Worm (Caenorhabditis elegans): ENCODE results near the gene nhr-221.
A peak's percentile ranks its signal among the peaks of the same experiment; 100 is the strongest.
"Not testable (repeated sequence)": the region's sequence is repeated elsewhere in the genome, so short reads cannot be mapped to it uniquely, and the experiment has no call there.

nhr-221 gene

DNA sequence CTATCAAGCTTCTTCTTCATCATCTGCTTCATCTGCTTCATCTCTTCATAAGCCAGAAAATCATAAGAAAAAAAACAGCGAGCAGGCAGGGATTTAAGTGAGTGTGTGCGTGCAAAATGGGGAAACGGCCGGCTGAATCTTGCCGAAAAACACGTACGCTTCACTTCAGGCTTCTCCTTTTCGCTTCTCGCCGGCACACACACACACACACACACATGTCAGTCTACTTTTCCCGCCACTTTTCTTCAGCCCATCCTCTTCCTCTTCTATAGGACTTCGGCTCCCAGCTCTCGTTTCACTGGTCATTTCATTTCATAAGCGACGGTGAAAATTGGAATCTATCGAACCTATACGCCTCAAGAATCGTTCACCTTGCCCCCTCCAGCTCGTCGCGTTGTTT lies 44.1 kb upstream of the nhr-221 start:
- peak; percentile 29 for TF ChIP-seq lin-14 (GFP tag; optimal IDR thresholded peaks at IDR 0.05)
- no peak for TF ChIP-seq C16A3.4 (tag; optimal IDR thresholded peaks at IDR 0.05)
- TF ChIP-seq nhr-12 (tag; optimal IDR thresholded peaks at IDR 0.05) = no peak
- TF ChIP-seq Y116A8C.19 (tag; optimal IDR thresholded peaks at IDR 0.05; ENCODE audit: borderline replicate concordance) = no peak
- TF ChIP-seq lin-35 (GFP tag; optimal IDR thresholded peaks at IDR 0.05) = no peak
- no peak for TF ChIP-seq hlh-4 (tag; optimal IDR thresholded peaks at IDR 0.05)
- no peak for TF ChIP-seq isw-1 (GFP tag; IDR thresholded peaks at IDR 0.05)
- TF ChIP-seq efl-1 (optimal IDR thresholded peaks at IDR 0.05) = no peak
- TF ChIP-seq efl-1 (GFP tag; optimal IDR thresholded peaks at IDR 0.05 in 1 of 2) = peak in 1 of 2 experiments; percentile 88
- no peak for TF ChIP-seq sox-4 (tag; optimal IDR thresholded peaks at IDR 0.05)
- TF ChIP-seq unc-130 (tag; optimal IDR thresholded peaks at IDR 0.05) = no peak
- no peak for TF ChIP-seq ceh-90 (tag; optimal IDR thresholded peaks at IDR 0.05)
- TF ChIP-seq snu-23 (GFP tag; optimal IDR thresholded peaks at IDR 0.05) = no peak
- TF ChIP-seq aly-2 (tag; optimal IDR thresholded peaks at IDR 0.05) = no peak
- no peak for TF ChIP-seq jun-1 (tag; optimal IDR thresholded peaks at IDR 0.05)
- TF ChIP-seq ceh-88 (GFP tag; IDR thresholded peaks at IDR 0.05) = no peak
- TF ChIP-seq dsc-1 (tag; optimal IDR thresholded peaks at IDR 0.05) = peak; percentile 6
- no peak for TF ChIP-seq pag-3 (tag; optimal IDR thresholded peaks at IDR 0.05; ENCODE audit: borderline replicate concordance, insufficient read depth)
- TF ChIP-seq pqm-1 (tag; optimal IDR thresholded peaks at IDR 0.05) = no peak
- TF ChIP-seq ceh-63 (GFP tag; optimal IDR thresholded peaks at IDR 0.05) = no peak
- TF ChIP-seq fkh-8 (tag; optimal IDR thresholded peaks at IDR 0.05) = peak; percentile 27
- peak in 1 of 3 experiments; percentile 11 for TF ChIP-seq dpl-1 (GFP tag; optimal IDR thresholded peaks at IDR 0.05)
- no peak for TF ChIP-seq sup-37 (GFP tag; optimal IDR thresholded peaks at IDR 0.05)
- TF ChIP-seq mep-1 (tag; optimal IDR thresholded peaks at IDR 0.05) = no peak
- TF ChIP-seq blmp-1 (tag; optimal IDR thresholded peaks at IDR 0.05) = no peak

ce11 chrV:3578813-3579212 lies 43.7 kb upstream of the nhr-221 start, which contains the start of gene pygl-1:
Gene pygl-1 (plus strand): TSS chrV:3579023.
- TF ChIP-seq fos-1 (tag; optimal IDR thresholded peaks at IDR 0.05) (no peak), dpl-1 (GFP tag; optimal IDR thresholded peaks at IDR 0.05) (peak in 2 of 3 experiments; percentile 24 to 70), efl-1 (optimal IDR thresholded peaks at IDR 0.05) (peak; percentile 46 to 73), efl-1 (GFP tag; optimal IDR thresholded peaks at IDR 0.05 in 1 of 2) (peak; percentile 64 to 90), nhr-85 (tag) (no peak), snpc-4 (tag; optimal IDR thresholded peaks at IDR 0.05) (no peak), F16B12.6 (tag; optimal IDR thresholded peaks at IDR 0.05) (peak; percentile 32), lin-35 (GFP tag; optimal IDR thresholded peaks at IDR 0.05) (peak; percentile 6 to 54), lsy-2 (tag; optimal IDR thresholded peaks at IDR 0.05) (peak; percentile 64 to 92)

DNA sequence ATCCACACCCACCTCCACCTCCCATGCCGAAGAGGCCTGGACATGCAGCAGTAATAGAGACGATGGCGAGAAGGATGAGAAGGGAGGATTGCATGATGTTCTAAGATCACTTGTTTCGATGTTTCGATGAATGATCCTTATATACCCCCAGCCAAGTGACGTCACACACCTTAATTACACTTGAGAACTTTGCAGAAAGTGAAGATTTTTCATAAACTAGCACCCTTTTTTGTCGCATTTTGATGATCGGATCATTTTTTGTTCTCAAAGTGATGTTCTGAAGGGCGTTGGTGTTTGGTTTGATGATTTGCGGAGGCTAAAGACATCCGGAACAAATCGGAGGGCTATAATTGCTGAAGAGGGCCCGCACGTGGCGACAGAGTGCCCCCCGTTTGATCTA lies 40.6 kb upstream of the nhr-221 start, which contains the start of gene grl-27:
Gene grl-27, minus strand, starts transcription at position 101 of the 400 bp plus-strand sequence.
- TF ChIP-seq hpl-2 (GFP tag; optimal IDR thresholded peaks at IDR 0.05) = no peak
- no peak for TF ChIP-seq snu-23 (GFP tag; optimal IDR thresholded peaks at IDR 0.05)
- TF ChIP-seq sup-37 (GFP tag; optimal IDR thresholded peaks at IDR 0.05) = no peak
- TF ChIP-seq nhr-85 (tag) = no peak
- no peak for TF ChIP-seq unc-62 (GFP tag; optimal IDR thresholded peaks at IDR 0.05)

DNA sequence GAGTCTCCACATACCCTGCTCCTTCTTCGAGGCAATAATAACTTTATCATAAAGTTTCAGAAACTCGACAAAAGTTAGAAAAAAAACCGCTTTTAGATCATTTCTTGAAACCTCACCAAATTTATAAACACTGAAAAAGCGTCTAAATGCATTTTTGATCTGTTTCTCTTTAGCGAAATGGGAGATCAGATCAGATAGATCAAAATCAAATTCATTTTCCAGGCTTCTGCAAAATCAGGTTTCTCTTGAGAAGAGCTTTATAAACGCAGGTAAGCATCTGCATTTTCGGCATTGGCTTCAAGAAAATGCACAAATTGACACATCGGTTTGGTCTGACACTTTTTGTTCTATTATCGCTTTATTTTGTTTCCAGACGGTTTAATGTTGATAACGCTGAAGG lies 37.2 kb upstream of the nhr-221 start, which contains the start of gene F40C5.1:
Gene F40C5.1, plus strand, starts transcription at position 301 of the 400 bp plus-strand sequence.
- TF ChIP-seq swsn-7 (tag; optimal IDR thresholded peaks at IDR 0.05); ceh-90 (tag; optimal IDR thresholded peaks at IDR 0.05); dpl-1 (GFP tag; optimal IDR thresholded peaks at IDR 0.05): not testable (repeated sequence)

ce11 chrV:3570695-3571094 lies 35.5 kb upstream of the nhr-221 start, which contains the start of gene F40C5.2:
Gene F40C5.2 (plus strand): TSS chrV:3570995.
- not testable (repeated sequence) for TF ChIP-seq lir-3 (tag; optimal IDR thresholded peaks at IDR 0.05; ENCODE audit: poor library complexity); ama-1 (optimal IDR thresholded peaks at IDR 0.05); aha-1 (tag; optimal IDR thresholded peaks at IDR 0.05)
